Fruit fly (Drosophila melanogaster): Measurements from ENCODE around the gene Usp14.

dm6 chr2L:10291276-10291675 lies 22.9 kb downstream of the Usp14 start:
- TF ChIP-seq lz (GFP tag; optimal IDR thresholded peaks at IDR 0.05) (no peak), CG3919 (GFP tag; optimal IDR thresholded peaks at IDR 0.05) (no peak), CG34406 (GFP tag; optimal IDR thresholded peaks at IDR 0.05) (no peak), CG32006 (GFP tag; optimal IDR thresholded peaks at IDR 0.05) (no peak), CG6854 (GFP tag; optimal IDR thresholded peaks at IDR 0.05) (no peak), OdsH (GFP tag; optimal IDR thresholded peaks at IDR 0.05) (no peak)

All from whole organism, prepupa.